Worm (Caenorhabditis elegans) whole organism, L1 larva: Measurements from ENCODE around the gene lhfp-4.
A peak's percentile ranks its signal among the peaks of the same experiment; 100 is the strongest.

Source experiments
- C34B4.2 ChIP-seq: sonication (generic microtip); optimal IDR thresholded peaks from 2 replicates; lab custom pipeline; 2017; ENCODE audit warnings: mild to moderate bottlenecking, missing genetic modification characterization, missing compliant biosample characterization
- Y116A8C.19 ChIP-seq: sonication (generic microtip); optimal IDR thresholded peaks from 2 replicates; lab custom pipeline; 2016; ENCODE audit warnings: missing compliant biosample characterization, missing genetic modification characterization, borderline replicate concordance
- aha-1 ChIP-seq: fragments of 150-350 bp; optimal IDR thresholded peaks from 2 replicates; lab custom pipeline; 2014; ENCODE audit warnings: missing biosample characterization, missing genetic modification characterization
- alr-1 ChIP-seq: fragments of 200-800 bp; sonication (Bioruptor generic); optimal IDR thresholded peaks from 2 replicates; lab custom pipeline; 2018; ENCODE audit warnings: borderline replicate concordance, mild to moderate bottlenecking, missing genetic modification characterization, missing compliant biosample characterization
- aly-2 ChIP-seq: fragments of 150-350 bp; optimal IDR thresholded peaks from 2 replicates; lab custom pipeline; 2014; ENCODE audit warnings: missing biosample characterization, missing genetic modification characterization
- ama-1 ChIP-seq: fragments of 150-350 bp; optimal IDR thresholded peaks from 2 replicates; lab custom pipeline; 2014
- blmp-1 ChIP-seq: fragments of 150-350 bp; optimal IDR thresholded peaks from 2 replicates; lab custom pipeline; 2014; ENCODE audit warnings: missing biosample characterization, missing genetic modification characterization
- ceh-8 ChIP-seq: fragments of 200-800 bp; sonication (Bioruptor generic); optimal IDR thresholded peaks from 2 replicates; lab custom pipeline; 2018; ENCODE audit warnings: mild to moderate bottlenecking, missing genetic modification characterization, moderate library complexity, missing compliant biosample characterization
- ceh-82 ChIP-seq, 3 experiments: fragments of 150-350 bp in 1 of 3; sonication (generic microtip) in 2 of 3; optimal IDR thresholded peaks; 2 replicates each; lab custom pipeline; 2014 to 2017; ENCODE audit warnings: missing biosample characterization in 3 of 3, missing genetic modification characterization in 3 of 3
- ceh-90 ChIP-seq: sonication (generic microtip); optimal IDR thresholded peaks from 2 replicates; lab custom pipeline; 2016; ENCODE audit warnings: missing genetic modification characterization, missing compliant biosample characterization
- ces-1 ChIP-seq: fragments of 150-350 bp; optimal IDR thresholded peaks from 2 replicates; lab custom pipeline; 2014; ENCODE audit warnings: missing biosample characterization, missing genetic modification reagents, missing genetic modification characterization
- efl-3 ChIP-seq: fragments of 200-800 bp; sonication (Bioruptor generic); optimal IDR thresholded peaks from 2 replicates; lab custom pipeline; 2018; ENCODE audit warnings: mild to moderate bottlenecking, missing genetic modification characterization, missing compliant biosample characterization
- elt-2 ChIP-seq: sonication (generic microtip); optimal IDR thresholded peaks from 2 replicates; lab custom pipeline; 2016; ENCODE audit warnings: missing genetic modification characterization, mild to moderate bottlenecking, inconsistent platforms, missing compliant biosample characterization, missing genetic modification reagents
- elt-3 ChIP-seq, 6 experiments: fragments of 150-350 bp in 1 of 6; sonication (generic microtip); optimal IDR thresholded peaks; 2 replicates each; lab custom pipeline; 2017 to 2018; ENCODE audit warnings: missing biosample characterization in 6 of 6, missing genetic modification characterization in 6 of 6, inconsistent platforms in 1 of 6
- fkh-10 ChIP-seq: sonication (generic microtip); optimal IDR thresholded peaks from 2 replicates; lab custom pipeline; 2017; ENCODE audit warnings: missing biosample characterization, missing genetic modification reagents, missing genetic modification characterization
- fkh-4 ChIP-seq: sonication (generic microtip); optimal IDR thresholded peaks from 2 replicates; lab custom pipeline; 2016; ENCODE audit warnings: missing compliant biosample characterization, missing genetic modification characterization, borderline replicate concordance
- fos-1 ChIP-seq: fragments of 150-350 bp; optimal IDR thresholded peaks from 2 replicates; lab custom pipeline; 2014; ENCODE audit warnings: missing biosample characterization, missing genetic modification characterization
- grh-1 ChIP-seq: fragments of 200-800 bp; sonication (Bioruptor generic); IDR thresholded peaks from 2 replicates; pipeline ENCODE4 v1.3.6; 2022; ENCODE audit warnings: missing genetic modification reagents, missing genetic modification characterization, missing compliant biosample characterization
- hlh-4 ChIP-seq: sonication (generic microtip); optimal IDR thresholded peaks from 2 replicates; lab custom pipeline; 2016; ENCODE audit warnings: mild to moderate bottlenecking, missing genetic modification characterization, missing compliant biosample characterization
- irx-1 ChIP-seq: sonication (generic microtip); optimal IDR thresholded peaks from 2 replicates; lab custom pipeline; 2016; ENCODE audit warnings: missing genetic modification characterization, missing compliant biosample characterization
- lin-35 ChIP-seq, 2 experiments: fragments of 150-350 bp; optimal IDR thresholded peaks; 2 replicates each; lab custom pipeline; 2014; ENCODE audit warnings: missing biosample characterization in 2 of 2, missing genetic modification characterization in 2 of 2, missing genetic modification reagents in 2 of 2
- lin-39 ChIP-seq: fragments of 150-350 bp; optimal IDR thresholded peaks from 2 replicates; lab custom pipeline; 2014; ENCODE audit warnings: missing biosample characterization, missing genetic modification reagents, missing genetic modification characterization
- lsy-2 ChIP-seq, 2 experiments: fragments of 150-350 bp; optimal IDR thresholded peaks; 2 replicates each; lab custom pipeline; 2014; ENCODE audit warnings: missing biosample characterization in 2 of 2, missing genetic modification characterization in 2 of 2
- mab-9 ChIP-seq: fragments of 200-800 bp; sonication (Bioruptor generic); IDR thresholded peaks from 2 replicates; pipeline ENCODE4 v1.3.6; 2022; ENCODE audit warnings: missing genetic modification reagents, missing genetic modification characterization, missing compliant biosample characterization
- mef-2 ChIP-seq: fragments of 150-350 bp; optimal IDR thresholded peaks from 2 replicates; lab custom pipeline; 2014; ENCODE audit warnings: missing biosample characterization, missing genetic modification characterization
- nhr-11 ChIP-seq: fragments of 150-350 bp; optimal IDR thresholded peaks from 2 replicates; lab custom pipeline; 2014; ENCODE audit warnings: missing biosample characterization, missing genetic modification characterization
- nhr-12 ChIP-seq: sonication (generic microtip); optimal IDR thresholded peaks from 2 replicates; lab custom pipeline; 2017; ENCODE audit warnings: missing biosample characterization, missing genetic modification characterization
- nhr-19 ChIP-seq: fragments of 200-800 bp; sonication (Bioruptor generic); conservative IDR thresholded peaks from 2 replicates; pipeline ENCODE4 v1.3.6; 2022; ENCODE audit warnings: missing genetic modification characterization, missing compliant biosample characterization
- nhr-20 ChIP-seq: sonication (generic microtip); optimal IDR thresholded peaks from 2 replicates; lab custom pipeline; 2016; ENCODE audit warnings: mild to moderate bottlenecking, missing genetic modification characterization, missing compliant biosample characterization
- nhr-237 ChIP-seq: fragments of 150-350 bp; optimal IDR thresholded peaks from 2 replicates; lab custom pipeline; 2014; ENCODE audit warnings: missing biosample characterization, missing genetic modification characterization
- nhr-28 ChIP-seq: fragments of 150-350 bp; optimal IDR thresholded peaks from 2 replicates; lab custom pipeline; 2014; ENCODE audit warnings: missing biosample characterization, missing genetic modification characterization
- nhr-47 ChIP-seq: sonication (generic microtip); optimal IDR thresholded peaks from 2 replicates; lab custom pipeline; 2016; ENCODE audit warnings: mild to moderate bottlenecking, missing genetic modification characterization, moderate library complexity, missing compliant biosample characterization
- nhr-71 ChIP-seq: sonication (generic microtip); optimal IDR thresholded peaks from 2 replicates; lab custom pipeline; 2016; ENCODE audit warnings: mild to moderate bottlenecking, missing genetic modification characterization, moderate library complexity, missing compliant biosample characterization
- pax-3 ChIP-seq: fragments of 200-800 bp; sonication (Bioruptor generic); optimal IDR thresholded peaks from 2 replicates; lab custom pipeline; 2018; ENCODE audit warnings: mild to moderate bottlenecking, missing genetic modification characterization, moderate library complexity, missing compliant biosample characterization
- pqm-1 ChIP-seq: sonication (generic microtip); optimal IDR thresholded peaks from 3 replicates; lab custom pipeline; 2017; ENCODE audit warnings: missing biosample characterization, missing genetic modification characterization
- rnt-1 ChIP-seq: sonication (generic microtip); optimal IDR thresholded peaks from 2 replicates; lab custom pipeline; 2016; ENCODE audit warnings: mild to moderate bottlenecking, missing genetic modification characterization, moderate library complexity, missing compliant biosample characterization
- snu-23 ChIP-seq: sonication (generic microtip); optimal IDR thresholded peaks from 2 replicates; lab custom pipeline; 2016; ENCODE audit warnings: missing genetic modification characterization, missing compliant biosample characterization
- sox-4 ChIP-seq: sonication (generic microtip); optimal IDR thresholded peaks from 2 replicates; lab custom pipeline; 2016; ENCODE audit warnings: missing genetic modification characterization, missing compliant biosample characterization
- sup-37 ChIP-seq: fragments of 200-800 bp; sonication (Bioruptor generic); optimal IDR thresholded peaks from 2 replicates; lab custom pipeline; 2018; ENCODE audit warnings: mild to moderate bottlenecking, missing genetic modification characterization, missing compliant biosample characterization
- tbx-2 ChIP-seq: sonication (generic microtip); optimal IDR thresholded peaks from 2 replicates; lab custom pipeline; 2016; ENCODE audit warnings: missing genetic modification characterization, missing compliant biosample characterization
- unc-130 ChIP-seq: fragments of 150-350 bp; optimal IDR thresholded peaks from 2 replicates; lab custom pipeline; 2017; ENCODE audit warnings: missing biosample characterization, missing genetic modification characterization, inconsistent platforms
- unc-30 ChIP-seq: sonication (generic microtip); optimal IDR thresholded peaks from 2 replicates; lab custom pipeline; 2017; ENCODE audit warnings: missing biosample characterization, missing genetic modification characterization
- unc-86 ChIP-seq: sonication (generic microtip); optimal IDR thresholded peaks from 2 replicates; lab custom pipeline; 2016; ENCODE audit warnings: missing genetic modification characterization, missing compliant biosample characterization
- vab-15 ChIP-seq: sonication (generic microtip); optimal IDR thresholded peaks from 2 replicates; lab custom pipeline; 2017; ENCODE audit warnings: missing genotype, mild to moderate bottlenecking, missing genetic modification characterization, missing compliant biosample characterization
- xbp-1 ChIP-seq: sonication (generic microtip); optimal IDR thresholded peaks from 2 replicates; lab custom pipeline; 2016; ENCODE audit warnings: missing genetic modification characterization, missing compliant biosample characterization
- zip-4 ChIP-seq: fragments of 200-800 bp; sonication (Bioruptor generic); optimal IDR thresholded peaks from 2 replicates; lab custom pipeline; 2018; ENCODE audit warnings: mild to moderate bottlenecking, missing genetic modification characterization, moderate library complexity, missing compliant biosample characterization
- ztf-11 ChIP-seq, 2 experiments: sonication (generic microtip); optimal IDR thresholded peaks; 2 replicates each; lab custom pipeline; 2016 to 2017; ENCODE audit warnings: missing genetic modification characterization in 2 of 2, missing biosample characterization in 1 of 2, missing compliant biosample characterization in 1 of 2

Gene lhfp-4

ce11 chrIV:17249691-17250181, 25.6 kb upstream of the lhfp-4 start, which contains the start of gene eelo-2 (continued):
- TF ChIP-seq C34B4.2 (tag; lab: Kevin White, UChicago): peak; percentile 91
- TF ChIP-seq hlh-4 (tag; lab: Kevin White, UChicago): no peak
- peak; percentile 97 for TF ChIP-seq nhr-11 (tag; lab: Kevin White, UChicago)
- TF ChIP-seq nhr-71 (tag; lab: Kevin White, UChicago): peak; percentile 99
- no peak for TF ChIP-seq alr-1 (tag; lab: Kevin White, UChicago)
- peak; percentile 99 to 100 (median 100) for TF ChIP-seq ceh-82 (tag; optimal IDR thresholded peaks at IDR 0.05; lab: Kevin White, UChicago)
- TF ChIP-seq pqm-1: peak; percentile 92
- TF ChIP-seq nhr-237 (tag; lab: Kevin White, UChicago): peak; percentile 97
- peak; percentile 98 for TF ChIP-seq mab-9 (GFP tag; lab: Robert Waterston, UW)
- peak; percentile 100 for TF ChIP-seq lin-35 (GFP tag; optimal IDR thresholded peaks at IDR 0.05; lab: Kevin White, UChicago)
- TF ChIP-seq mef-2: peak; percentile 87
- peak; percentile 99 for TF ChIP-seq snu-23 (GFP tag; lab: Kevin White, UChicago)
- peak; percentile 97 for TF ChIP-seq ceh-8
- peak; percentile 62 to 95 for TF ChIP-seq ztf-11 (tag; optimal IDR thresholded peaks at IDR 0.05; lab: Kevin White, UChicago)
- TF ChIP-seq ceh-90: peak; percentile 68
- peak; percentile 94 for TF ChIP-seq aly-2 (tag; lab: Kevin White, UChicago)
- TF ChIP-seq aha-1 (tag; lab: Kevin White, UChicago): peak; percentile 97
- TF ChIP-seq vab-15 (tag; lab: Kevin White, UChicago): peak; percentile 88
- TF ChIP-seq nhr-19 (GFP tag; lab: Robert Waterston, UW): peak; percentile 99
- TF ChIP-seq fos-1 (tag; lab: Kevin White, UChicago): peak; percentile 96
- peak; percentile 94 for TF ChIP-seq elt-2 (tag; lab: Kevin White, UChicago)
- peak; percentile 99 for TF ChIP-seq nhr-20
- TF ChIP-seq Y116A8C.19 (tag; lab: Kevin White, UChicago): no peak
- TF ChIP-seq efl-3 (GFP tag; lab: Kevin White, UChicago): peak; percentile 91
- TF ChIP-seq tbx-2 (tag; lab: Kevin White, UChicago): peak; percentile 99
- TF ChIP-seq nhr-12 (tag; lab: Kevin White, UChicago): peak; percentile 73
- peak; percentile 98 for TF ChIP-seq xbp-1 (tag; lab: Kevin White, UChicago)
- peak; percentile 99 for TF ChIP-seq fkh-10 (GFP tag; lab: Kevin White, UChicago)
- peak; percentile 82 for TF ChIP-seq fkh-4 (tag; lab: Kevin White, UChicago)
- peak; percentile 94 for TF ChIP-seq zip-4 (GFP tag; lab: Kevin White, UChicago)
- TF ChIP-seq ces-1 (GFP tag; lab: Kevin White, UChicago): peak; percentile 17
- peak; percentile 99 for TF ChIP-seq unc-86 (tag; lab: Kevin White, UChicago)
- peak; percentile 83 for TF ChIP-seq unc-30 (tag; lab: Kevin White, UChicago)
- TF ChIP-seq elt-3 (tag; optimal IDR thresholded peaks at IDR 0.05; lab: Kevin White, UChicago): peak; percentile 60 to 97 (median 88)
- peak; percentile 98 for TF ChIP-seq grh-1 (GFP tag; lab: Robert Waterston, UW)
- peak; percentile 84 for TF ChIP-seq blmp-1 (tag; lab: Kevin White, UChicago)
- peak; percentile 99 for TF ChIP-seq nhr-47 (tag; lab: Kevin White, UChicago)
- peak; percentile 97 for TF ChIP-seq lsy-2 (tag; optimal IDR thresholded peaks at IDR 0.05; lab: Kevin White, UChicago)
- peak; percentile 98 for TF ChIP-seq sup-37 (GFP tag; lab: Kevin White, UChicago)
- peak; percentile 98 for TF ChIP-seq pax-3 (tag; lab: Kevin White, UChicago)
- TF ChIP-seq, all 84 proteins: peak for 74

- TF ChIP-seq mab-9 (GFP tag; lab: Robert Waterston, UW): no peak
- no peak for TF ChIP-seq snu-23 (GFP tag; lab: Kevin White, UChicago)
- TF ChIP-seq irx-1 (tag; lab: Kevin White, UChicago): no peak
- no peak for TF ChIP-seq ama-1 (lab: Kevin White, UChicago)
- TF ChIP-seq zip-4 (GFP tag; lab: Kevin White, UChicago): no peak
- no peak for TF ChIP-seq pqm-1
- TF ChIP-seq lsy-2 (tag; optimal IDR thresholded peaks at IDR 0.05; lab: Kevin White, UChicago): no peak
- no peak for TF ChIP-seq aha-1 (tag; lab: Kevin White, UChicago)
- no peak for TF ChIP-seq fkh-4 (tag; lab: Kevin White, UChicago)
- TF ChIP-seq xbp-1 (tag; lab: Kevin White, UChicago): no peak
- TF ChIP-seq nhr-20: no peak
- TF ChIP-seq lin-39 (tag; lab: Kevin White, UChicago): no peak
- TF ChIP-seq unc-130 (tag; lab: Kevin White, UChicago): no peak
- TF ChIP-seq nhr-28 (tag; lab: Kevin White, UChicago): no peak
- TF ChIP-seq aly-2 (tag; lab: Kevin White, UChicago): no peak
- TF ChIP-seq sup-37 (GFP tag; lab: Kevin White, UChicago): no peak
- TF ChIP-seq fos-1 (tag; lab: Kevin White, UChicago): no peak
- TF ChIP-seq sox-4 (tag; lab: Kevin White, UChicago): no peak
- TF ChIP-seq rnt-1: no peak
- TF ChIP-seq, all 84 proteins: peak for 0
Measured at ce11 chrIV:17253435-17253834, 21.9 kb upstream of the lhfp-4 start.
